Worm (Caenorhabditis elegans) whole organism, L4/young adult: ENCODE data around the gene peli-1.

Source experiments
- W03F9.2 ChIP-seq: fragments of 150-350 bp; optimal IDR thresholded peaks from 2 replicates; lab custom pipeline; 2014; ENCODE audit warnings: missing biosample characterization, missing genetic modification characterization
- him-1 ChIP-seq: sonication (generic microtip); optimal IDR thresholded peaks from 2 replicates; lab custom pipeline; 2016; ENCODE audit warnings: missing genotype, missing genetic modification reagents, missing genetic modification characterization, missing compliant biosample characterization

DNA sequence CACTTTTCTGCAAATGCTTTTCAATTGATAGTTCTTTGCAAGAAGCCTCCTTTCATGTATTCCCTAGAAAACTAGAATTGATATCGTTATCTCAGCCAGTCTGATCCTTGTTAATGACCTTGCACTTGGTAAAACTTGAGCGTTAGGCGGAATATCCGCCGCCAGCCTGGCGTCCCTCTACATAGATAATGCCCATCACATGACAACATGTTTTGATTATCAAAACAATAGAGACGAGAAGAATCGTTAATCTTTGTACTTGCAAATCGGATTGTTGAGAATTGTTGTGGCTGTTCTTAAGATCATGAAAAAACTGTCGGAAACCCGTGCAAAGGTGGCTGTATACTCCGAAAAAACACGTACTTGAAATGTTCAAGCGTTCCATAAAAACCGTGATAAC lies 12.0 kb upstream of the peli-1 start:
- TF ChIP-seq him-1 (tag; lab: Kevin White, UChicago) (no peak), W03F9.2 (tag; lab: Kevin White, UChicago) (no peak)
